Worm (Caenorhabditis elegans): ENCODE results near the gene egl-4.

- TF ChIP-seq pqm-1 (tag; optimal IDR thresholded peaks at IDR 0.05) (no peak), C08G9.2 (tag; optimal IDR thresholded peaks at IDR 0.05) (no peak)
Measured at ce11 chrIV:1824065-1824531, 23.8 kb upstream of the egl-4 start, which contains the start of gene cmk-1.
